Worm (Caenorhabditis elegans): ENCODE data around the gene nhr-213.

ce11 chrV:15880033-15880432 lies 16.5 kb downstream of the nhr-213 start:
- TF ChIP-seq ztf-29 (GFP tag; IDR thresholded peaks at IDR 0.05), result no peak
- TF ChIP-seq cog-1 (tag; optimal IDR thresholded peaks at IDR 0.05), result no peak
- TF ChIP-seq klf-2 (GFP tag; conservative IDR thresholded peaks at IDR 0.05), result no peak
- TF ChIP-seq flt-1 (GFP tag; IDR thresholded peaks at IDR 0.05), result no peak
